Fruit fly (Drosophila melanogaster): ENCODE measurements around the gene Gr93a.

- no peak for TF ChIP-seq Sin3A (optimal IDR thresholded peaks at IDR 0.05)
- no peak for TF ChIP-seq h (optimal IDR thresholded peaks at IDR 0.05)
Observed at dm6 chr3R:21822562-21822933, 9.8 kb upstream of the Gr93a start, which contains the start of gene CASK.

All from Kc167 (cell line).